Worm (Caenorhabditis elegans) whole organism, L3 larva: Measurements from ENCODE around the gene zipt-16.
A peak's percentile ranks its signal among the peaks of the same experiment; 100 is the strongest.

Source experiments
- R02D3.7 ChIP-seq: fragments of 150-350 bp; optimal IDR thresholded peaks from 2 replicates; lab custom pipeline; 2014; ENCODE audit warnings: missing biosample characterization, missing genetic modification characterization
- ceh-28 ChIP-seq: fragments of 150-350 bp; optimal IDR thresholded peaks from 2 replicates; lab custom pipeline; 2014; ENCODE audit warnings: missing biosample characterization, missing genetic modification reagents, missing genetic modification characterization
- daf-12 ChIP-seq: fragments of 150-350 bp; optimal IDR thresholded peaks from 2 replicates; lab custom pipeline; 2014; ENCODE audit warnings: missing biosample characterization, missing genetic modification reagents, missing genetic modification characterization
- egl-27 ChIP-seq: sonication (generic microtip); optimal IDR thresholded peaks from 4 replicates; lab custom pipeline; 2017; ENCODE audit warnings: missing biosample characterization, missing genetic modification reagents, missing genetic modification characterization
- egl-5 ChIP-seq: fragments of 150-350 bp; optimal IDR thresholded peaks from 2 replicates; lab custom pipeline; 2017; ENCODE audit warnings: missing biosample characterization, missing genetic modification reagents, missing genetic modification characterization, inconsistent platforms
- elt-1 ChIP-seq: fragments of 150-350 bp; optimal IDR thresholded peaks from 2 replicates; lab custom pipeline; 2014; ENCODE audit warnings: missing biosample characterization, missing genetic modification characterization
- elt-2 ChIP-seq: sonication (generic microtip); optimal IDR thresholded peaks from 2 replicates; lab custom pipeline; 2016; ENCODE audit warnings: missing genetic modification reagents, mild to moderate bottlenecking, missing genetic modification characterization, missing compliant biosample characterization
- elt-3 ChIP-seq, 3 experiments: fragments of 150-350 bp in 1 of 3; sonication (generic microtip) in 2 of 3; optimal IDR thresholded peaks; 2 replicates in 2 of 3; 4 replicates in 1 of 3; lab custom pipeline; 2014 to 2017; ENCODE audit warnings: missing biosample characterization in 3 of 3, missing genetic modification characterization in 3 of 3
- fkh-10 ChIP-seq: sonication (generic microtip); optimal IDR thresholded peaks from 2 replicates; lab custom pipeline; 2017; ENCODE audit warnings: missing biosample characterization, missing genetic modification reagents, missing genetic modification characterization
- hmg-11 ChIP-seq: sonication (generic microtip); optimal IDR thresholded peaks from 2 replicates; lab custom pipeline; 2016; ENCODE audit warnings: missing genetic modification characterization, missing compliant biosample characterization
- jun-1 ChIP-seq: fragments of 150-350 bp; optimal IDR thresholded peaks from 2 replicates; lab custom pipeline; 2014; ENCODE audit warnings: missing biosample characterization, missing genetic modification reagents, missing genetic modification characterization
- lin-15B ChIP-seq: fragments of 150-350 bp; optimal IDR thresholded peaks from 2 replicates; lab custom pipeline; 2014; ENCODE audit warnings: missing biosample characterization, missing genetic modification characterization
- lin-39 ChIP-seq: fragments of 150-350 bp; optimal IDR thresholded peaks from 2 replicates; lab custom pipeline; 2018; ENCODE audit warnings: missing biosample characterization, missing genetic modification reagents, missing genetic modification characterization
- lsy-12 ChIP-seq: sonication (generic microtip); optimal IDR thresholded peaks from 2 replicates; lab custom pipeline; 2016; ENCODE audit warnings: mild to moderate bottlenecking, missing genetic modification characterization, missing compliant biosample characterization
- mml-1 ChIP-seq: fragments of 150-350 bp; sonication (generic microtip); optimal IDR thresholded peaks from 3 replicates; lab custom pipeline; 2014; ENCODE audit warnings: missing biosample characterization, missing genetic modification characterization
- nfya-1 ChIP-seq: sonication (generic microtip); optimal IDR thresholded peaks from 2 replicates; lab custom pipeline; 2017; ENCODE audit warnings: missing genetic modification characterization, mild to moderate bottlenecking, missing compliant biosample characterization, antibody characterized with exemption, moderate library complexity; ENCODE audit not compliant: insufficient read depth
- nhr-12 ChIP-seq: fragments of 150-350 bp; optimal IDR thresholded peaks from 2 replicates; lab custom pipeline; 2014; ENCODE audit warnings: missing biosample characterization, missing genetic modification characterization
- nhr-23 ChIP-seq: fragments of 150-350 bp; optimal IDR thresholded peaks from 2 replicates; lab custom pipeline; 2014; ENCODE audit warnings: missing biosample characterization, missing genetic modification reagents, missing genetic modification characterization
- nhr-25 ChIP-seq: sonication (generic microtip); optimal IDR thresholded peaks from 2 replicates; lab custom pipeline; 2017; ENCODE audit warnings: missing biosample characterization, missing genetic modification characterization
- nhr-28 ChIP-seq: fragments of 150-350 bp; optimal IDR thresholded peaks from 2 replicates; lab custom pipeline; 2014; ENCODE audit warnings: missing biosample characterization, missing genetic modification characterization
- nhr-43 ChIP-seq: sonication (generic microtip); optimal IDR thresholded peaks from 2 replicates; lab custom pipeline; 2016; ENCODE audit warnings: mild to moderate bottlenecking, missing genetic modification characterization, missing compliant biosample characterization; ENCODE audit not compliant: poor library complexity, severe bottlenecking
- nhr-77 ChIP-seq: fragments of 150-350 bp; optimal IDR thresholded peaks from 2 replicates; lab custom pipeline; 2014; ENCODE audit warnings: missing biosample characterization, missing genetic modification characterization
- pha-4 ChIP-seq: fragments of 150-350 bp; optimal IDR thresholded peaks from 2 replicates; lab custom pipeline; 2014; ENCODE audit warnings: missing biosample characterization, missing genetic modification reagents, missing genetic modification characterization
- pqm-1 ChIP-seq: fragments of 150-350 bp; optimal IDR thresholded peaks from 2 replicates; lab custom pipeline; 2017; ENCODE audit warnings: missing biosample characterization, missing genetic modification characterization, inconsistent platforms
- sea-2 ChIP-seq: fragments of 150-350 bp; sonication (generic microtip); optimal IDR thresholded peaks from 4 replicates; lab custom pipeline; 2014; ENCODE audit warnings: missing biosample characterization, missing genetic modification reagents, missing genetic modification characterization
- snpc-4 ChIP-seq: fragments of 150-350 bp; optimal IDR thresholded peaks from 2 replicates; lab custom pipeline; 2014; ENCODE audit warnings: missing biosample characterization, missing genetic modification characterization
- tbx-2 ChIP-seq: sonication (generic microtip); optimal IDR thresholded peaks from 2 replicates; lab custom pipeline; 2016; ENCODE audit warnings: mild to moderate bottlenecking, missing genetic modification characterization, missing compliant biosample characterization
- unc-39 ChIP-seq: sonication (generic microtip); optimal IDR thresholded peaks from 4 replicates; lab custom pipeline; 2017; ENCODE audit warnings: missing biosample characterization, missing genetic modification characterization
- unc-62 ChIP-seq: fragments of 150-350 bp; sonication (generic microtip); optimal IDR thresholded peaks from 4 replicates; lab custom pipeline; 2014; ENCODE audit warnings: missing biosample characterization, missing genetic modification reagents, missing genetic modification characterization
- ztf-4 ChIP-seq: fragments of 150-350 bp; optimal IDR thresholded peaks from 2 replicates; lab custom pipeline; 2014; ENCODE audit warnings: missing biosample characterization, missing genetic modification characterization

zipt-16 gene

DNA sequence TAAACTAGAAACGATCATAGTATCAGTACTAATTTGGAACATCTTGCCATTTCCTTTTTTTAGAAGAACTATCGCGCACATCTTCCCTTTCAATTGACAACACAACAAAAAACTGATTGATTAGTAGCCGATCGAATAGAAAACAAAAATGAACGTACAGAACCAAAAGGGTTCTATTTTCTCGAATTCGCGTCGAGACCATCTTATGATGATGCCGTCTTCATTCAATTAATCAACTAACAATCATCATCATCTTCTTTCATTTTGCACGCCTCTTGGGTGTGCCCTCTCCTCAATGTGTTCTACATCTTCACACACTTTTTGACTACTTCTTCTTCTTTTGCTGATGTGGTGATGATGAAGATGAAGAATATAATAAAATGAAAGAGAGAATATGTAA is 37.0 kb downstream of the zipt-16 start:
- TF ChIP-seq elt-3 (tag; optimal IDR thresholded peaks at IDR 0.05; lab: Kevin White, UChicago) (no peak), ztf-4 (tag; lab: Kevin White, UChicago) (no peak), egl-27 (no peak), elt-2 (tag; lab: Kevin White, UChicago) (no peak), elt-1 (tag; lab: Kevin White, UChicago) (no peak), sea-2 (no peak), ceh-28 (no peak), fkh-10 (GFP tag; lab: Kevin White, UChicago) (no peak), mml-1 (tag; lab: Kevin White, UChicago) (no peak), unc-39 (no peak), nhr-77 (tag; lab: Kevin White, UChicago) (no peak)

DNA sequence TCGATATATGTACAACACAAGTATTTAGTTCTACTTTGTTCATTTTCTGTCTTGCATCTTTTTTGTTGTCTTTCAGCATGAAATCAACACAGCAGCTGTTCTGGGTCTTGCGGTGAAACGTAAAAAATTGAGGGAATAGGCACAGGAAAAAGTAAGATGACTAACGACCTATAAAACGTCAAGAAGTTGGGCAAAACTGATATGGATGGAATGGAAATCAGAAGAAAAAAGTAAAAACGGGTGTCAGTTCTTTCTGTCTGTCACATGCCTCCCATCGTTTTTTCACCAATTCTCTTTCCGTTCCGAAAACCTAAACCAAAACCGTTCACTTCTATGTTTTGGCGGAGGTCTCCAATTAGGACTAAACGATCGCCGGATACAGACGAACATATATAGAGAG is 38.2 kb downstream of the zipt-16 start:
- peak; percentile 25 for TF ChIP-seq elt-2 (tag; lab: Kevin White, UChicago)
- no peak for TF ChIP-seq nfya-1 (tag; lab: Kevin White, UChicago)

DNA sequence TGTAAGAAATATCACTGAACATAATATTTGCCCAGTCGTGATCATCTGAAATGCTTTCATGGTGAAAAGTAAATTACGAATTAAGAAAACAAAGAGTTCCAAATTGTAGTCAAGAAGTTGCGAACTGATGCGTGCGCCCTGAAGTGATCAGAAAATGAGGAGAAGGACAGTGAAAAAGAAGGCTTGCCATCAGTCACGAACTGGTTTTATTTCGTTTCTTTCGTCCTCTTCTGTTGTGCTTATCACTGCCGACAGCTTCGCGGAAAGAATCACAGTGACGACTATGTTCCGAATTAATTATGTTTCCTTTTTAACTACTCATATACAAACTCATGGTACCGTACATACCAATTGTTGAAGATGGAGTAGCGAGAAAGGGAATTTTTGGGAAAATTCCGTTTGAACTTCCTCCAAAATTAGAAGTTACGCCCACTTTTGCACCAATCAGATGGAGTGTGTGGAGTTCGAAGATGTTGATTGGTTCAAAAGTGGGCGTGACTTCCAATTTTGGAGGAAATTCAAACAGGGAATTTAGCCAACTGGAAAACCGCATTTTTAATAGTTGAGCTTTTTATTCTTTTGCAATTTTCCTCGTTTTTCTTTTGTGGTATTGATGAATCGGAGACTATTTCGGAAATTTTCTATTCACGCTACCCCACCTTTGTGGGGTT is 40.4 kb downstream of the zipt-16 start, which contains the start of gene C55A6.12:
TSS of gene C55A6.12 (minus strand) at position 51 of the 671 bp plus-strand sequence.
- TF ChIP-seq lin-15B (peak; percentile 27), R02D3.7 (tag; lab: Kevin White, UChicago) (no peak), unc-62 (no peak), daf-12 (no peak), nfya-1 (tag; lab: Kevin White, UChicago) (peak; percentile 100), elt-2 (tag; lab: Kevin White, UChicago) (no peak), nhr-28 (no peak), nhr-25 (tag; lab: Kevin White, UChicago) (no peak), mml-1 (tag; lab: Kevin White, UChicago) (no peak), nhr-43 (tag; lab: Kevin White, UChicago) (peak; percentile 24), nhr-12 (tag; lab: Kevin White, UChicago) (no peak)

DNA sequence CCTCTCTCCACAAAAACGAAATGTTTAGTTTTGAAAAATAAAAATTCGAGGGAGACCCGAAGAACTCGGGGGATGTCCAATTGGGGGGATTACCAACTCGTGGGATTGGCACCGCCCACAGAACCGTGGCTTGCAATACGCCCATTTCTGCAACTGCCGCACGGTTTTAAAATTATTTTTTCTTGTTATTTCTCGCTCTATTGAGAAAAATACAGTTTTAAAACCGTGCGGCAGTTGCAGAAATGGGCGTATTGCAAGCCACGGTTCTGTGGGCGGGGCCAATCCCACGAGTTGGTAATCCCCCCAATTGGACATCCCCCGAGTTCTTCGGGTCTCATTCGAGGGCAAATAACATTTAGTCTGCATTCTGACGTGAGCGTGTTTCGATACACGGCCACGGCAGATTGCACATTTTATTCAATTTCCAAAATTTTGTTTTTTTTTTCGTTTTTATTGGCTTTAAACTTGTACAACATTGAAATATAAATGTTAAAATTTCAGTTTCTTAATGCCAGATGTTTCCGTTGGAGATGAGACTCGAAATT is 42.1 kb downstream of the zipt-16 start, which contains the start of the genes C55A6.1 and C55A6.10:
TSS of gene C55A6.1 (minus strand) at position 116 of the 545 bp plus-strand sequence.
TSS of gene C55A6.10 (plus strand) at position 495 of the 545 bp plus-strand sequence.
- TF ChIP-seq nhr-43 (tag; lab: Kevin White, UChicago), result peak; percentile 70
- TF ChIP-seq hmg-11, result peak; percentile 68
- TF ChIP-seq pqm-1 (tag; lab: Kevin White, UChicago), result peak; percentile 20
- peak; percentile 16 for TF ChIP-seq fkh-10 (GFP tag; lab: Kevin White, UChicago)
- TF ChIP-seq nfya-1 (tag; lab: Kevin White, UChicago), result peak; percentile 83
- peak; percentile 46 for TF ChIP-seq lin-15B
- peak; percentile 13 for TF ChIP-seq elt-1 (tag; lab: Kevin White, UChicago)
- TF ChIP-seq tbx-2 (tag; lab: Kevin White, UChicago), result peak; percentile 36
- peak; percentile 22 for TF ChIP-seq lin-39 (tag; lab: Kevin White, UChicago)
- peak; percentile 49 for TF ChIP-seq lsy-12 (tag; lab: Kevin White, UChicago)
- peak; percentile 61 for TF ChIP-seq ceh-28
- peak; percentile 66 for TF ChIP-seq pha-4
- peak; percentile 44 for TF ChIP-seq R02D3.7 (tag; lab: Kevin White, UChicago)
- peak; percentile 40 for TF ChIP-seq elt-2 (tag; lab: Kevin White, UChicago)
- TF ChIP-seq nhr-25 (tag; lab: Kevin White, UChicago), result peak; percentile 47
- TF ChIP-seq nhr-23 (tag; lab: Kevin White, UChicago), result peak; percentile 61
- TF ChIP-seq snpc-4 (tag; lab: Kevin White, UChicago), result peak; percentile 20
- peak; percentile 44 for TF ChIP-seq jun-1 (tag; lab: Kevin White, UChicago)

DNA sequence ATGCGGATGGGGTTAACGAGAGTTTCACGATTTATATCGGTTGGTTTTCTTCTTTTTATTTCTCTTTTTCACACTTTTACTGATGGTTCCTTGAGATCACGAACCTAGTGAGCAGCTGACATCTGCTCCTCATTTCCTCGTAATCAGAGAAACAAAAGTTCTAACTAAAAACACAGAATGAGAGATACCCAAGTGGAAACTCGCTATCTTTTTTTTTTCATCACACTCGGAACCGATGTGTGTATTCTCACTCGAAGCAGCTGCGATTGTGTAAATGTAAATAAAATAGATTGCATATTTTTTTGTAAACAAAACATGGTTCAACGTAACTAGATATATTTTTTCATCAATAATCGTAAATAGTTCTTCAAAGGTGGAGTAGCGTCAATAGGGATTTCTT is 43.5 kb downstream of the zipt-16 start:
- TF ChIP-seq nhr-77 (tag; lab: Kevin White, UChicago) (no peak), nfya-1 (tag; lab: Kevin White, UChicago) (peak; percentile 18), egl-5 (tag; lab: Kevin White, UChicago) (peak; percentile 48), pha-4 (peak; percentile 84), lsy-12 (tag; lab: Kevin White, UChicago) (no peak)
